Fruit fly (Drosophila melanogaster): ENCODE results near the gene Muc4B.

Muc4B gene

dm6 chrX:4247013-4247412 is 1.1 kb upstream of the Muc4B start, which contains the start of gene CG43134:
Gene CG43134, plus strand, starts transcription at chrX:4247313.
- TF ChIP-seq Pif1A (GFP tag; optimal IDR thresholded peaks at IDR 0.05) (no peak), CG4496 (GFP tag; IDR thresholded peaks at IDR 0.05) (no peak), fd96Ca (GFP tag; IDR thresholded peaks at IDR 0.05) (no peak), CG32121 (GFP tag; IDR thresholded peaks at IDR 0.05) (no peak), Pif1B (GFP tag; optimal IDR thresholded peaks at IDR 0.05) (no peak), EcR (GFP tag; optimal IDR thresholded peaks at IDR 0.05) (no peak), CG8301 (tag; optimal IDR thresholded peaks at IDR 0.05) (no peak), Snoo (tag; optimal IDR thresholded peaks at IDR 0.05) (no peak), CG15710 (tag; optimal IDR thresholded peaks at IDR 0.05) (no peak), gl (tag; optimal IDR thresholded peaks at IDR 0.05) (no peak), D1 (tag; optimal IDR thresholded peaks at IDR 0.05) (no peak), Ets98B (GFP tag; IDR thresholded peaks at IDR 0.05) (no peak), CG12605 (GFP tag; IDR thresholded peaks at IDR 0.05) (no peak), CG13204 (GFP tag; optimal IDR thresholded peaks at IDR 0.05) (no peak), CG9948 (tag; optimal IDR thresholded peaks at IDR 0.05) (no peak), CG34367 (tag; optimal IDR thresholded peaks at IDR 0.05) (no peak)

- TF ChIP-seq D1 (tag; optimal IDR thresholded peaks at IDR 0.05), result no peak
- TF ChIP-seq EcR (GFP tag; optimal IDR thresholded peaks at IDR 0.05), result no peak
- no peak for TF ChIP-seq CG14655 (GFP tag; optimal IDR thresholded peaks at IDR 0.05)
- no peak for TF ChIP-seq CG9948 (tag; optimal IDR thresholded peaks at IDR 0.05)
- TF ChIP-seq CG4496 (GFP tag; IDR thresholded peaks at IDR 0.05), result no peak
- no peak for TF ChIP-seq CG13204 (GFP tag; optimal IDR thresholded peaks at IDR 0.05)
- no peak for TF ChIP-seq Pif1B (GFP tag; optimal IDR thresholded peaks at IDR 0.05)
- TF ChIP-seq gl (tag; optimal IDR thresholded peaks at IDR 0.05), result no peak
- TF ChIP-seq CG17806 (tag; optimal IDR thresholded peaks at IDR 0.05), result no peak
- no peak for TF ChIP-seq CG12605 (GFP tag; IDR thresholded peaks at IDR 0.05)
- TF ChIP-seq CG8159 (tag; optimal IDR thresholded peaks at IDR 0.05), result no peak
- TF ChIP-seq CG32121 (GFP tag; IDR thresholded peaks at IDR 0.05), result no peak
- TF ChIP-seq rn (GFP tag; IDR thresholded peaks at IDR 0.05), result no peak
These were observed 3.2 kb downstream of the Muc4B start, which contains the start of gene Femcoat for dm6 chrX:4242726-4243125. Gene Femcoat, minus strand, starts transcription at chrX:4242826.

dm6 chrX:4240146-4240545 is 5.8 kb downstream of the Muc4B start:
- TF ChIP-seq Pif1A (GFP tag; optimal IDR thresholded peaks at IDR 0.05) (no peak), CG4496 (GFP tag; IDR thresholded peaks at IDR 0.05) (peak; percentile 73), D1 (tag; optimal IDR thresholded peaks at IDR 0.05) (no peak), CG34367 (tag; optimal IDR thresholded peaks at IDR 0.05) (no peak)

- no peak for TF ChIP-seq Ets98B (GFP tag; IDR thresholded peaks at IDR 0.05)
- no peak for TF ChIP-seq Pif1B (GFP tag; optimal IDR thresholded peaks at IDR 0.05)
- TF ChIP-seq rn (GFP tag; IDR thresholded peaks at IDR 0.05), result no peak
- no peak for TF ChIP-seq CG4496 (GFP tag; IDR thresholded peaks at IDR 0.05)
- no peak for TF ChIP-seq CG15710 (tag; optimal IDR thresholded peaks at IDR 0.05)
- TF ChIP-seq CG13204 (GFP tag; optimal IDR thresholded peaks at IDR 0.05), result no peak
- TF ChIP-seq CG32121 (GFP tag; IDR thresholded peaks at IDR 0.05), result no peak
- no peak for TF ChIP-seq CG9948 (tag; optimal IDR thresholded peaks at IDR 0.05)
These were observed 20.9 kb downstream of the Muc4B start for dm6 chrX:4225020-4225419.

dm6 chrX:4217870-4218269 is 28.1 kb downstream of the Muc4B start, which contains the start of gene CG15570:
Gene CG15570, plus strand, starts transcription at chrX:4218170.
- TF ChIP-seq gl (tag; optimal IDR thresholded peaks at IDR 0.05) (no peak), CG32121 (GFP tag; IDR thresholded peaks at IDR 0.05) (no peak), Snoo (tag; optimal IDR thresholded peaks at IDR 0.05) (no peak), Pif1A (GFP tag; optimal IDR thresholded peaks at IDR 0.05) (no peak), fd96Ca (GFP tag; IDR thresholded peaks at IDR 0.05) (no peak), CG13204 (GFP tag; optimal IDR thresholded peaks at IDR 0.05) (no peak), CG15710 (tag; optimal IDR thresholded peaks at IDR 0.05) (no peak), D1 (tag; optimal IDR thresholded peaks at IDR 0.05) (no peak), CG17806 (tag; optimal IDR thresholded peaks at IDR 0.05) (no peak), EcR (GFP tag; optimal IDR thresholded peaks at IDR 0.05) (no peak), rn (GFP tag; IDR thresholded peaks at IDR 0.05) (no peak), CG4496 (GFP tag; IDR thresholded peaks at IDR 0.05) (no peak), Pif1B (GFP tag; optimal IDR thresholded peaks at IDR 0.05) (no peak), CG12605 (GFP tag; IDR thresholded peaks at IDR 0.05) (no peak), CG8159 (tag; optimal IDR thresholded peaks at IDR 0.05) (no peak), CG10348 (GFP tag; IDR thresholded peaks at IDR 0.05) (no peak)

- TF ChIP-seq fd96Ca (GFP tag; IDR thresholded peaks at IDR 0.05) (no peak), CG34367 (tag; optimal IDR thresholded peaks at IDR 0.05) (no peak), CG15710 (tag; optimal IDR thresholded peaks at IDR 0.05) (no peak), CG9948 (tag; optimal IDR thresholded peaks at IDR 0.05) (no peak), D1 (tag; optimal IDR thresholded peaks at IDR 0.05) (no peak), CG4496 (GFP tag; IDR thresholded peaks at IDR 0.05) (no peak), CG14655 (GFP tag; optimal IDR thresholded peaks at IDR 0.05) (no peak), CG12605 (GFP tag; IDR thresholded peaks at IDR 0.05) (no peak), Snoo (tag; optimal IDR thresholded peaks at IDR 0.05) (no peak), CG17806 (tag; optimal IDR thresholded peaks at IDR 0.05) (no peak), CG10348 (GFP tag; IDR thresholded peaks at IDR 0.05) (no peak)
These were observed 28.6 kb downstream of the Muc4B start, which contains the start of gene CG15571 for dm6 chrX:4217294-4217693. Gene CG15571, minus strand, starts transcription at chrX:4217394.

- TF ChIP-seq CG8301 (tag; optimal IDR thresholded peaks at IDR 0.05) (no peak), EcR (GFP tag; optimal IDR thresholded peaks at IDR 0.05) (no peak), CG12605 (GFP tag; IDR thresholded peaks at IDR 0.05) (no peak), CG15710 (tag; optimal IDR thresholded peaks at IDR 0.05) (no peak), gl (tag; optimal IDR thresholded peaks at IDR 0.05) (no peak), rn (GFP tag; IDR thresholded peaks at IDR 0.05) (no peak), CG10348 (GFP tag; IDR thresholded peaks at IDR 0.05) (no peak), CG17806 (tag; optimal IDR thresholded peaks at IDR 0.05) (no peak), fd96Ca (GFP tag; IDR thresholded peaks at IDR 0.05) (no peak), Ets98B (GFP tag; IDR thresholded peaks at IDR 0.05) (no peak), CG32121 (GFP tag; IDR thresholded peaks at IDR 0.05) (no peak)
These were observed 31.6 kb downstream of the Muc4B start for dm6 chrX:4214371-4214770.

Measured in whole organism, pupa.